Worm (Caenorhabditis elegans) whole organism, late embryonic: ENCODE measurements around the gene ugt-57.
A peak's percentile ranks its signal among the peaks of the same experiment; 100 is the strongest.

ENCODE experiments used
- C08G9.2 ChIP-seq: sonication (generic microtip); optimal IDR thresholded peaks from 2 replicates; lab custom pipeline; 2016; ENCODE audit warnings: mild to moderate bottlenecking, missing genetic modification characterization, moderate library complexity, missing compliant biosample characterization
- F13H6.1 ChIP-seq: sonication (generic microtip); optimal IDR thresholded peaks from 2 replicates; lab custom pipeline; 2016; ENCODE audit warnings: missing genetic modification characterization, missing compliant biosample characterization
- K02D7.2 ChIP-seq: sonication (generic microtip); optimal IDR thresholded peaks from 2 replicates; lab custom pipeline; 2017; ENCODE audit warnings: mild to moderate bottlenecking, missing genetic modification characterization, missing compliant biosample characterization
- T23F11.4 ChIP-seq: fragments of 200-800 bp; sonication (Bioruptor generic); optimal IDR thresholded peaks from 2 replicates; lab custom pipeline; 2018; ENCODE audit warnings: mild to moderate bottlenecking, missing genetic modification characterization, missing compliant biosample characterization
- ahr-1 ChIP-seq: sonication (generic microtip); optimal IDR thresholded peaks from 2 replicates; lab custom pipeline; 2016; ENCODE audit warnings: missing genetic modification characterization, missing compliant biosample characterization
- ceh-14 ChIP-seq: sonication (generic microtip); optimal IDR thresholded peaks from 2 replicates; lab custom pipeline; 2016; ENCODE audit warnings: missing genotype, missing genetic modification characterization, missing compliant biosample characterization
- ceh-19 ChIP-seq: fragments of 200-800 bp; sonication (Bioruptor generic); optimal IDR thresholded peaks from 2 replicates; lab custom pipeline; 2018; ENCODE audit warnings: mild to moderate bottlenecking, missing genetic modification characterization, missing compliant biosample characterization
- ceh-2 ChIP-seq: sonication (generic microtip); optimal IDR thresholded peaks from 2 replicates; lab custom pipeline; 2016; ENCODE audit warnings: missing genotype, missing genetic modification characterization, missing compliant biosample characterization
- ceh-30 ChIP-seq: fragments of 150-350 bp; optimal IDR thresholded peaks from 2 replicates; lab custom pipeline; 2014; ENCODE audit warnings: missing biosample characterization, missing genetic modification characterization
- ceh-31 ChIP-seq: sonication (generic microtip); optimal IDR thresholded peaks from 2 replicates; lab custom pipeline; 2016; ENCODE audit warnings: missing genetic modification characterization, missing compliant biosample characterization
- ceh-34 ChIP-seq: sonication (generic microtip); optimal IDR thresholded peaks from 2 replicates; lab custom pipeline; 2016; ENCODE audit warnings: mild to moderate bottlenecking, missing genetic modification characterization, missing compliant biosample characterization
- ceh-48 ChIP-seq: sonication (generic microtip); optimal IDR thresholded peaks from 2 replicates; lab custom pipeline; 2016; ENCODE audit warnings: missing genetic modification characterization, inconsistent platforms, missing compliant biosample characterization
- ceh-6 ChIP-seq: fragments of 200-800 bp; sonication (Bioruptor generic); optimal IDR thresholded peaks from 2 replicates; lab custom pipeline; 2018; ENCODE audit warnings: mild to moderate bottlenecking, missing genetic modification characterization, missing compliant biosample characterization
- dmd-4 ChIP-seq: sonication (generic microtip); optimal IDR thresholded peaks from 2 replicates; lab custom pipeline; 2016; ENCODE audit warnings: borderline replicate concordance, missing genetic modification characterization, missing compliant biosample characterization
- dve-1 ChIP-seq: sonication (generic microtip); optimal IDR thresholded peaks from 2 replicates; lab custom pipeline; 2017; ENCODE audit warnings: antibody characterized with exemption, mild to moderate bottlenecking, missing genetic modification characterization, missing compliant biosample characterization
- elt-4 ChIP-seq: sonication (generic microtip); optimal IDR thresholded peaks from 2 replicates; lab custom pipeline; 2016; ENCODE audit warnings: missing genetic modification characterization, missing compliant biosample characterization
- ets-4 ChIP-seq: sonication (generic microtip); optimal IDR thresholded peaks from 2 replicates; lab custom pipeline; 2016; ENCODE audit warnings: missing genetic modification characterization, missing compliant biosample characterization
- fax-1 ChIP-seq: sonication (generic microtip); optimal IDR thresholded peaks from 2 replicates; lab custom pipeline; 2016; ENCODE audit warnings: missing genotype, missing genetic modification characterization, missing compliant biosample characterization
- fkh-10 ChIP-seq: fragments of 150-350 bp; optimal IDR thresholded peaks from 2 replicates; lab custom pipeline; 2014; ENCODE audit warnings: missing biosample characterization, missing genetic modification reagents, missing genetic modification characterization
- hlh-13 ChIP-seq: fragments of 200-800 bp; sonication (Bioruptor generic); optimal IDR thresholded peaks from 2 replicates; lab custom pipeline; 2018; ENCODE audit warnings: mild to moderate bottlenecking, missing genetic modification characterization, missing compliant biosample characterization
- hlh-30 ChIP-seq: sonication (generic microtip); optimal IDR thresholded peaks from 2 replicates; lab custom pipeline; 2017; ENCODE audit warnings: antibody characterized with exemption, missing genetic modification characterization, missing compliant biosample characterization; ENCODE audit not compliant: insufficient read depth
- hlh-6 ChIP-seq: sonication (generic microtip); optimal IDR thresholded peaks from 2 replicates; lab custom pipeline; 2016; ENCODE audit warnings: missing genotype, missing genetic modification characterization, missing compliant biosample characterization
- hlh-8 ChIP-seq: sonication (generic microtip); optimal IDR thresholded peaks from 2 replicates; lab custom pipeline; 2016; ENCODE audit warnings: missing genotype, missing genetic modification characterization, missing compliant biosample characterization
- lim-6 ChIP-seq: sonication (generic microtip); optimal IDR thresholded peaks from 2 replicates; lab custom pipeline; 2016; ENCODE audit warnings: missing genetic modification characterization, missing compliant biosample characterization
- nfya-1 ChIP-seq: sonication (generic microtip); optimal IDR thresholded peaks from 2 replicates; lab custom pipeline; 2017; ENCODE audit warnings: missing genetic modification characterization, mild to moderate bottlenecking, missing compliant biosample characterization, antibody characterized with exemption, moderate library complexity
- nhr-11 ChIP-seq: fragments of 150-350 bp; optimal IDR thresholded peaks from 2 replicates; lab custom pipeline; 2014; ENCODE audit warnings: missing biosample characterization, missing genetic modification characterization
- nhr-232 ChIP-seq: sonication (generic microtip); optimal IDR thresholded peaks from 2 replicates; lab custom pipeline; 2016; ENCODE audit warnings: missing genetic modification characterization, missing compliant biosample characterization
- odd-2 ChIP-seq: sonication (generic microtip); optimal IDR thresholded peaks from 2 replicates; lab custom pipeline; 2017; ENCODE audit warnings: antibody characterized with exemption, mild to moderate bottlenecking, missing genetic modification characterization, missing compliant biosample characterization
- pag-3 ChIP-seq: sonication (generic microtip); optimal IDR thresholded peaks from 2 replicates; lab custom pipeline; 2016; ENCODE audit warnings: missing compliant biosample characterization, missing genetic modification characterization, borderline replicate concordance
- pat-9 ChIP-seq: fragments of 200-800 bp; sonication (Bioruptor generic); optimal IDR thresholded peaks from 2 replicates; lab custom pipeline; 2018; ENCODE audit warnings: mild to moderate bottlenecking, missing genetic modification characterization, moderate library complexity, missing compliant biosample characterization
- pax-1 ChIP-seq: fragments of 150-350 bp; optimal IDR thresholded peaks from 2 replicates; lab custom pipeline; 2014; ENCODE audit warnings: missing biosample characterization, missing genetic modification characterization
- ref-2 ChIP-seq: sonication (generic microtip); optimal IDR thresholded peaks from 2 replicates; lab custom pipeline; 2016; ENCODE audit warnings: missing genetic modification characterization, missing compliant biosample characterization
- tbx-2 ChIP-seq: sonication (generic microtip); optimal IDR thresholded peaks from 2 replicates; lab custom pipeline; 2016; ENCODE audit warnings: missing genetic modification characterization, missing compliant biosample characterization
- tbx-7 ChIP-seq: sonication (generic microtip); optimal IDR thresholded peaks from 2 replicates; lab custom pipeline; 2016; ENCODE audit warnings: missing genotype, missing genetic modification characterization, missing compliant biosample characterization
- ttx-3 ChIP-seq: sonication (generic microtip); optimal IDR thresholded peaks from 2 replicates; lab custom pipeline; 2016; ENCODE audit warnings: missing genetic modification reagents, missing genetic modification characterization, missing compliant biosample characterization
- unc-55 ChIP-seq: sonication (generic microtip); optimal IDR thresholded peaks from 2 replicates; lab custom pipeline; 2017; ENCODE audit warnings: missing biosample characterization, missing genetic modification reagents, missing genetic modification characterization
- zip-5 ChIP-seq: sonication (generic microtip); optimal IDR thresholded peaks from 2 replicates; lab custom pipeline; 2016; ENCODE audit warnings: missing genetic modification characterization, missing compliant biosample characterization
- ztf-16 ChIP-seq: sonication (generic microtip); optimal IDR thresholded peaks from 2 replicates; lab custom pipeline; 2017; ENCODE audit warnings: missing genetic modification characterization, missing compliant biosample characterization

Gene ugt-57

DNA sequence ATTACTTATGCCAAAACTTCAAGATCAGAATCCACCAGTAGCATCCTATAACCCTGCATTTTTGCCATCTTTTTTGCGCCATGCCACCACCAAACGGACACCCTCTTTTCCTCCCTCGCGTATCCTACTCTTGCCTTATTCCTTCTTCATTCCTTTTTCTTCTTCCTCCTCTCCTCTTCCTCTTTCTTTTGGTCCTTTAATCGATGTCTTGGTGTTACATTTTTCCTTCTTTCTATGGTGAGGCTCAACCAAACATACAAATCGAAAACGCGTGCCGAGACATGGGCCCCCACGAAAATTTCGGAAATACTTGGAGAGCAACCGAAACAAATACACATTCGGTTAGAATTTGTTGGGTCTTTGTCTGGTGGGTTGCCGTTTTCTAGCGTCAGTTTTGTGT lies 20.2 kb upstream of the ugt-57 start:
- TF ChIP-seq dve-1 (tag; lab: Kevin White, UChicago) (no peak), tbx-7 (no peak), pax-1 (tag; lab: Kevin White, UChicago) (no peak), ets-4 (tag; lab: Kevin White, UChicago) (no peak), fax-1 (tag; lab: Kevin White, UChicago) (no peak), fkh-10 (GFP tag; lab: Kevin White, UChicago) (no peak), odd-2 (tag; lab: Kevin White, UChicago) (no peak), dmd-4 (tag; lab: Kevin White, UChicago) (no peak), pag-3 (tag; lab: Kevin White, UChicago) (no peak), ceh-19 (GFP tag; lab: Kevin White, UChicago) (peak; percentile 33), hlh-6 (tag; lab: Kevin White, UChicago) (no peak), ttx-3 (tag; lab: Kevin White, UChicago) (no peak), nhr-232 (tag; lab: Kevin White, UChicago) (no peak), elt-4 (tag; lab: Kevin White, UChicago) (no peak), ceh-30 (tag; lab: Kevin White, UChicago) (no peak), hlh-13 (GFP tag; lab: Kevin White, UChicago) (no peak), K02D7.2 (tag; lab: Kevin White, UChicago) (no peak), ceh-34 (tag; lab: Kevin White, UChicago) (no peak), ceh-31 (peak; percentile 28), ceh-6 (GFP tag; lab: Kevin White, UChicago) (no peak), nfya-1 (tag; lab: Kevin White, UChicago) (peak; percentile 43), ceh-48 (tag; lab: Kevin White, UChicago) (peak; percentile 46), ceh-2 (tag; lab: Kevin White, UChicago) (no peak), tbx-2 (tag; lab: Kevin White, UChicago) (peak; percentile 15), hlh-30 (tag; lab: Kevin White, UChicago) (no peak), ref-2 (tag; lab: Kevin White, UChicago) (no peak), T23F11.4 (GFP tag; lab: Kevin White, UChicago) (no peak), unc-55 (GFP tag; lab: Kevin White, UChicago) (no peak), zip-5 (tag; lab: Kevin White, UChicago) (no peak), ceh-14 (no peak)

- no peak for TF ChIP-seq ceh-2 (tag; lab: Kevin White, UChicago)
- TF ChIP-seq ztf-16 (tag; lab: Kevin White, UChicago) = no peak
- no peak for TF ChIP-seq C08G9.2 (tag; lab: Kevin White, UChicago)
- no peak for TF ChIP-seq nhr-11
- TF ChIP-seq fkh-10 (GFP tag; lab: Kevin White, UChicago) = no peak
- TF ChIP-seq pax-1 (tag; lab: Kevin White, UChicago) = no peak
- no peak for TF ChIP-seq hlh-8
- no peak for TF ChIP-seq ceh-6 (GFP tag; lab: Kevin White, UChicago)
These were observed 3.3 kb upstream of the ugt-57 start for ce11 chrX:6988212-6988611.

ce11 chrX:6989342-6989741 lies 2.2 kb upstream of the ugt-57 start, which contains the start of gene F01E11.18:
Gene F01E11.18 (plus strand): TSS chrX:6989642.
- TF ChIP-seq ahr-1 (tag; lab: Kevin White, UChicago) (no peak), dve-1 (tag; lab: Kevin White, UChicago) (no peak), pat-9 (tag; lab: Kevin White, UChicago) (no peak), ceh-19 (GFP tag; lab: Kevin White, UChicago) (no peak), lim-6 (tag; lab: Kevin White, UChicago) (no peak), hlh-13 (GFP tag; lab: Kevin White, UChicago) (no peak), K02D7.2 (tag; lab: Kevin White, UChicago) (no peak), F13H6.1 (tag; lab: Kevin White, UChicago) (no peak), nhr-232 (tag; lab: Kevin White, UChicago) (no peak)
- TF ChIP-seq, all 69 proteins: peak for 0
